Fruit fly (Drosophila melanogaster) whole organism, embryonic: ENCODE results near the gene mRpL24.
A peak's percentile ranks its signal among the peaks of the same experiment; 100 is the strongest.

Experiments
- Antp ChIP-seq: fragments of 200-800 bp; sonication (Bioruptor generic); optimal IDR thresholded peaks from 3 replicates; lab custom pipeline; 2016; ENCODE audit warnings: missing biosample characterization, missing genetic modification characterization
- Atf6 ChIP-seq: fragments of 200-800 bp; sonication (Bioruptor generic); IDR thresholded peaks from 2 replicates; pipeline ENCODE4 v1.3.6; 2022; ENCODE audit warnings: missing biosample characterization, missing genetic modification characterization
- BtbVII ChIP-seq: fragments of 200-800 bp; sonication (Bioruptor generic); optimal IDR thresholded peaks from 3 replicates; lab custom pipeline; 2017; ENCODE audit warnings: missing biosample characterization, mild to moderate bottlenecking, missing genetic modification characterization
- CG11504 ChIP-seq: fragments of 200-800 bp; sonication (Bioruptor generic); optimal IDR thresholded peaks from 3 replicates; lab custom pipeline; 2019; ENCODE audit warnings: missing biosample characterization, mild to moderate bottlenecking, missing genetic modification characterization, moderate library complexity
- CG11695 ChIP-seq: fragments of 200-800 bp; sonication (Bioruptor generic); IDR thresholded peaks from 3 replicates; pipeline ENCODE4 v1.3.6; 2022; ENCODE audit warnings: missing biosample characterization, missing genetic modification characterization
- CG11723 ChIP-seq: fragments of 200-800 bp; sonication (Bioruptor generic); optimal IDR thresholded peaks from 2 replicates; lab custom pipeline; 2017; ENCODE audit warnings: missing biosample characterization, mild to moderate bottlenecking, missing genetic modification characterization
- CG12391 ChIP-seq: fragments of 200-800 bp; sonication (Bioruptor generic); optimal IDR thresholded peaks from 3 replicates; lab custom pipeline; 2018; ENCODE audit warnings: missing biosample characterization, mild to moderate bottlenecking, missing genetic modification characterization, moderate library complexity
- CG14860 ChIP-seq: fragments of 200-800 bp; sonication (Bioruptor generic); IDR thresholded peaks from 3 replicates; pipeline ENCODE4 v1.3.6; 2022; ENCODE audit warnings: missing biosample characterization, missing genetic modification characterization; ENCODE audit not compliant: partially characterized antibody
- CG1529 ChIP-seq: fragments of 200-800 bp; sonication (Bioruptor generic); optimal IDR thresholded peaks from 3 replicates; lab custom pipeline; 2018; ENCODE audit warnings: missing biosample characterization, missing genetic modification characterization
- CG17328 ChIP-seq: fragments of 200-800 bp; sonication (Bioruptor generic); IDR thresholded peaks from 2 replicates; pipeline ENCODE4 v1.3.6; 2022; ENCODE audit warnings: missing biosample characterization, missing genetic modification characterization
- CG17612 ChIP-seq: fragments of 200-800 bp; sonication (Bioruptor generic); IDR thresholded peaks from 2 replicates; pipeline ENCODE4 v1.3.6; 2022; ENCODE audit warnings: missing biosample characterization, missing genetic modification characterization
- CG18599 ChIP-seq: fragments of 200-800 bp; sonication (Bioruptor generic); optimal IDR thresholded peaks from 3 replicates; lab custom pipeline; 2017; ENCODE audit warnings: missing biosample characterization, missing genetic modification characterization, mild to moderate bottlenecking, moderate library complexity, missing genetic modification reagents
- CG2889 ChIP-seq: fragments of 200-800 bp; sonication (Bioruptor generic); IDR thresholded peaks from 3 replicates; pipeline ENCODE4 v1.3.6; 2022; ENCODE audit warnings: missing biosample characterization, missing genetic modification characterization
- CG30403 ChIP-seq: fragments of 200-800 bp; sonication (Bioruptor generic); optimal IDR thresholded peaks from 3 replicates; lab custom pipeline; 2016; ENCODE audit warnings: missing biosample characterization, missing genetic modification characterization
- CG31441 ChIP-seq: fragments of 200-800 bp; sonication (Bioruptor generic); IDR thresholded peaks from 2 replicates; pipeline ENCODE4 v1.3.6; 2022; ENCODE audit warnings: missing biosample characterization, missing genetic modification characterization
- CG3281 ChIP-seq: fragments of 200-800 bp; sonication (Bioruptor generic); optimal IDR thresholded peaks from 3 replicates; lab custom pipeline; 2017; ENCODE audit warnings: missing biosample characterization, mild to moderate bottlenecking, missing genetic modification characterization
- CG3838 ChIP-seq: fragments of 200-800 bp; sonication (Bioruptor generic); optimal IDR thresholded peaks from 3 replicates; lab custom pipeline; 2016; ENCODE audit warnings: missing biosample characterization, missing genetic modification characterization
- CG42726 ChIP-seq: fragments of 200-800 bp; sonication (Bioruptor generic); IDR thresholded peaks from 2 replicates; pipeline ENCODE4 v1.3.6; 2022; ENCODE audit warnings: missing biosample characterization, missing genetic modification characterization; ENCODE audit not compliant: partially characterized antibody
- CG4360 ChIP-seq: fragments of 200-800 bp; sonication (Bioruptor generic); IDR thresholded peaks from 2 replicates; pipeline ENCODE4 v1.3.6; 2022; ENCODE audit warnings: missing biosample characterization, missing genetic modification characterization
- CG5245 ChIP-seq: fragments of 200-800 bp; sonication (Bioruptor generic); optimal IDR thresholded peaks from 3 replicates; lab custom pipeline; 2016; ENCODE audit warnings: missing biosample characterization, missing genetic modification characterization
- CG7839 ChIP-seq: fragments of 200-800 bp; sonication (Bioruptor generic); optimal IDR thresholded peaks from 3 replicates; lab custom pipeline; 2018; ENCODE audit warnings: missing biosample characterization, mild to moderate bottlenecking, missing genetic modification characterization, moderate library complexity
- CG7928 ChIP-seq: fragments of 200-800 bp; sonication (Bioruptor generic); optimal IDR thresholded peaks from 2 replicates; lab custom pipeline; 2017; ENCODE audit warnings: missing biosample characterization, mild to moderate bottlenecking, missing genetic modification characterization
- CG8290 ChIP-seq, 3 experiments: fragments of 200-800 bp; sonication (Bioruptor generic); optimal IDR thresholded peaks; 2 replicates each; lab custom pipeline; 2016 to 2019; ENCODE audit warnings: missing biosample characterization in 3 of 3, missing genetic modification characterization in 3 of 3, mild to moderate bottlenecking in 2 of 3, moderate library complexity in 1 of 3
- CG9797 ChIP-seq: fragments of 200-800 bp; sonication (Bioruptor generic); optimal IDR thresholded peaks from 3 replicates; lab custom pipeline; 2018; ENCODE audit warnings: missing biosample characterization, mild to moderate bottlenecking, missing genetic modification characterization
- D ChIP-seq, 2 experiments: fragments of 200-800 bp in 1 of 2; fragments of >200 bp in 1 of 2; sonication (Bioruptor generic) in 1 of 2; optimal IDR thresholded peaks; 2 replicates in 1 of 2; 3 replicates in 1 of 2; lab custom pipeline; 2017; ENCODE audit warnings: mild to moderate bottlenecking in 1 of 2, missing biosample characterization in 1 of 2, missing genetic modification characterization in 1 of 2, missing genetic modification reagents in 1 of 2
- Deaf1 ChIP-seq: fragments of 200-800 bp; optimal IDR thresholded peaks from 3 replicates; lab custom pipeline; 2019; ENCODE audit warnings: missing biosample characterization, mild to moderate bottlenecking, missing genetic modification characterization, moderate library complexity
- Dip3 ChIP-seq: fragments of 200-800 bp; sonication (Bioruptor generic); optimal IDR thresholded peaks from 3 replicates; lab custom pipeline; 2016; ENCODE audit warnings: missing biosample characterization, missing genetic modification characterization
- Doc3 ChIP-seq: fragments of 200-800 bp; sonication (Bioruptor generic); IDR thresholded peaks from 3 replicates; pipeline ENCODE4 v1.3.6; 2022; ENCODE audit warnings: missing biosample characterization, missing genetic modification characterization; ENCODE audit not compliant: partially characterized antibody
- HHEX ChIP-seq: fragments of 200-800 bp; sonication (Bioruptor generic); optimal IDR thresholded peaks from 3 replicates; lab custom pipeline; 2017; ENCODE audit warnings: missing biosample characterization, mild to moderate bottlenecking, missing genetic modification characterization, missing genetic modification reagents
- Taf1 ChIP-seq: fragments of 200-800 bp; sonication (Bioruptor generic); IDR thresholded peaks from 2 replicates; pipeline ENCODE4 v1.3.6; 2022; ENCODE audit warnings: missing biosample characterization, missing genetic modification characterization
- bcd ChIP-seq: fragments of 200-800 bp; sonication (Bioruptor generic); optimal IDR thresholded peaks from 2 replicates; lab custom pipeline; 2017; ENCODE audit warnings: missing biosample characterization, mild to moderate bottlenecking, missing genetic modification characterization
- chm ChIP-seq: fragments of 200-800 bp; sonication (Bioruptor generic); IDR thresholded peaks from 2 replicates; pipeline ENCODE4 v1.3.6; 2022; ENCODE audit warnings: missing biosample characterization, missing genetic modification characterization
- emc ChIP-seq: fragments of 200-800 bp; sonication (Bioruptor generic); optimal IDR thresholded peaks from 2 replicates; lab custom pipeline; 2016; ENCODE audit warnings: missing biosample characterization, missing genetic modification characterization
- gce ChIP-seq: fragments of 200-800 bp; sonication (Bioruptor generic); IDR thresholded peaks from 3 replicates; pipeline ENCODE4 v1.3.6; 2022; ENCODE audit warnings: missing biosample characterization, missing genetic modification characterization
- gcm ChIP-seq: fragments of 200-800 bp; sonication (Bioruptor generic); optimal IDR thresholded peaks from 2 replicates; lab custom pipeline; 2019; ENCODE audit warnings: missing biosample characterization, mild to moderate bottlenecking, missing genetic modification characterization, moderate library complexity
- gem ChIP-seq: fragments of 200-800 bp; sonication (Bioruptor generic); optimal IDR thresholded peaks from 2 replicates; lab custom pipeline; 2019; ENCODE audit warnings: missing biosample characterization, mild to moderate bottlenecking, missing genetic modification characterization, moderate library complexity
- ind ChIP-seq: fragments of 200-800 bp; sonication (Bioruptor generic); optimal IDR thresholded peaks from 3 replicates; lab custom pipeline; 2016; ENCODE audit warnings: missing biosample characterization, missing genetic modification characterization
- jigr1 ChIP-seq: fragments of 200-800 bp; sonication (Bioruptor generic); IDR thresholded peaks from 3 replicates; pipeline ENCODE4 v1.3.6; 2022; ENCODE audit warnings: missing biosample characterization, missing genetic modification characterization
- ken ChIP-seq: fragments of 200-800 bp; sonication (Bioruptor generic); IDR thresholded peaks from 3 replicates; pipeline ENCODE4 v1.3.6; 2022; ENCODE audit warnings: missing biosample characterization, missing genetic modification characterization
- klu ChIP-seq: fragments of 200-800 bp; sonication (Bioruptor generic); IDR thresholded peaks from 2 replicates; pipeline ENCODE4 v1.3.6; 2022; ENCODE audit warnings: missing biosample characterization, missing genetic modification characterization
- pan ChIP-seq, 4 experiments: fragments of >200 bp in 3 of 4; fragments of 200-800 bp in 1 of 4; sonication (Bioruptor generic) in 1 of 4; optimal IDR thresholded peaks in 3 of 4; IDR thresholded peaks in 1 of 4; 2 replicates each; pipeline versions ENCODE4 v1.3.6 to Lab custom; 2017 to 2022; ENCODE audit warnings: missing biosample characterization in 2 of 4, missing genetic modification characterization in 2 of 4, mixed read lengths in 1 of 4
- sens ChIP-seq: fragments of 200-800 bp; sonication (Bioruptor generic); peaks from one replicate; lab custom pipeline; 2016; ENCODE audit warnings: missing biosample characterization, missing genetic modification characterization
- slbo ChIP-seq: fragments of 200-800 bp; sonication (Bioruptor generic); IDR thresholded peaks from 2 replicates; pipeline ENCODE4 v1.3.6; 2022; ENCODE audit warnings: missing biosample characterization, missing genetic modification characterization
- trem ChIP-seq: fragments of 200-800 bp; optimal IDR thresholded peaks from 3 replicates; lab custom pipeline; 2019; ENCODE audit warnings: missing biosample characterization, mild to moderate bottlenecking, missing genetic modification characterization, moderate library complexity
- twi ChIP-seq: fragments of 200-800 bp; optimal IDR thresholded peaks from 2 replicates; lab custom pipeline; 2019; ENCODE audit warnings: missing biosample characterization, mild to moderate bottlenecking, missing genetic modification characterization, moderate library complexity
- vfl ChIP-seq: fragments of 200-800 bp; sonication (Bioruptor generic); optimal IDR thresholded peaks from 2 replicates; lab custom pipeline; 2016; ENCODE audit warnings: missing biosample characterization, missing genetic modification characterization
- vvl ChIP-seq: fragments of 200-800 bp; sonication (Bioruptor generic); IDR thresholded peaks from 2 replicates; pipeline ENCODE4 v1.3.6; 2022; ENCODE audit warnings: missing biosample characterization, missing genetic modification characterization

Gene mRpL24

dm6 chr2L:4906546-4907250 lies 38.5 kb downstream of the mRpL24 start, which contains the start of gene snsl (continued):
- TF ChIP-seq CG8290 (GFP tag; optimal IDR thresholded peaks at IDR 0.05; lab: Kevin White, UChicago) (no peak), CG8290 (tag; optimal IDR thresholded peaks at IDR 0.05; lab: Kevin White, UChicago) (peak in 1 of 2 experiments; percentile 42), ken (GFP tag; lab: Robert Waterston, UW) (peak; percentile 56; the same call in 1 of the 3 replicates), CG17612 (GFP tag; lab: Robert Waterston, UW) (no peak), twi (tag; lab: Kevin White, UChicago) (peak; percentile 47), CG42726 (0 out of 2 replicates have a peak, but pooled peaks have one; percentile 36), Doc3 (GFP tag; lab: Robert Waterston, UW) (no peak), CG11723 (peak; percentile 35), CG12391 (peak; percentile 81), CG17328 (0 out of 2 replicates have a peak, but pooled peaks have one; percentile 10), ind (peak; percentile 0), klu (GFP tag; lab: Robert Waterston, UW) (0 out of 2 replicates have a peak, but pooled peaks have one; percentile 21), D (optimal IDR thresholded peaks at IDR 0.05; lab: Kevin White, UChicago) (no peak), D (GFP tag; optimal IDR thresholded peaks at IDR 0.05; lab: Kevin White, UChicago) (peak; percentile 36), CG18599 (peak; percentile 40), BtbVII (GFP tag; lab: Kevin White, UChicago) (peak; percentile 31), chm (no peak; the same call in 1 of the 2 replicates), CG3281 (GFP tag; lab: Kevin White, UChicago) (peak; percentile 41), CG2889 (GFP tag; lab: Robert Waterston, UW) (0 out of 3 replicates have a peak, but pooled peaks have one; percentile 27), gcm (GFP tag; lab: Kevin White, UChicago) (peak; percentile 73), CG9797 (GFP tag; lab: Kevin White, UChicago) (no peak), CG4360 (GFP tag; lab: Robert Waterston, UW) (no peak), CG30403 (peak; percentile 67), CG7839 (peak; percentile 83), Atf6 (peak; percentile 54; the same call in 1 of the 2 replicates), CG11504 (tag; lab: Kevin White, UChicago) (peak; percentile 90), gem (peak; percentile 86), CG31441 (peak; percentile 84), Dip3 (GFP tag; lab: Kevin White, UChicago) (no peak), Deaf1 (tag; lab: Kevin White, UChicago) (peak; percentile 59), CG11695 (GFP tag; lab: Robert Waterston, UW) (peak; percentile 61), trem (no peak), CG7928 (GFP tag; lab: Kevin White, UChicago) (no peak), jigr1 (GFP tag; lab: Robert Waterston, UW) (0 out of 3 replicates have a peak, but pooled peaks have one; percentile 36), Antp (no peak), CG14860 (GFP tag; lab: Robert Waterston, UW) (no peak), CG1529 (GFP tag; lab: Kevin White, UChicago) (no peak), HHEX (GFP tag; lab: Kevin White, UChicago) (peak; percentile 23), slbo (peak; percentile 29; the same call in 1 of the 2 replicates), pan (optimal IDR thresholded peaks at IDR 0.05; lab: Kevin White, UChicago) (no peak), pan (GFP tag; optimal IDR thresholded peaks at IDR 0.05 in 1 of 2, IDR thresholded peaks at IDR 0.05 in 1 of 2) (peak in 1 of 2 experiments; percentile 47), bcd (GFP tag; lab: Kevin White, UChicago) (no peak), CG5245 (GFP tag; lab: Kevin White, UChicago) (peak; percentile 8), vfl (no peak), gce (GFP tag; lab: Robert Waterston, UW) (no peak), vvl (GFP tag; lab: Robert Waterston, UW) (peak; percentile 38; the same call in 1 of the 2 replicates), CG3838 (GFP tag; lab: Kevin White, UChicago) (no peak), emc (no peak), sens (GFP tag; lab: Kevin White, UChicago) (peak; percentile 84), Taf1 (GFP tag; lab: Robert Waterston, UW) (no peak)
